Worm (Caenorhabditis elegans) whole organism, L4 larva: ENCODE results near the gene lys-10.

ENCODE experiments used
- D1046.2 ChIP-seq: fragments of 200-800 bp; sonication (Bioruptor generic); IDR thresholded peaks from 2 replicates; pipeline ENCODE4 v1.3.6; 2022; ENCODE audit warnings: missing genetic modification characterization, missing compliant biosample characterization
- F44E2.7 ChIP-seq: fragments of 200-800 bp; sonication (Bioruptor generic); IDR thresholded peaks from 2 replicates; pipeline ENCODE4 v2.1.2; 2022; ENCODE audit warnings: missing genetic modification characterization, missing compliant biosample characterization
- R02D3.7 ChIP-seq: fragments of 150-350 bp; sonication (generic microtip); optimal IDR thresholded peaks from 3 replicates; lab custom pipeline; 2014; ENCODE audit warnings: missing biosample characterization, missing genetic modification characterization
- T26A8.4 ChIP-seq: fragments of 200-800 bp; sonication (Bioruptor generic); IDR thresholded peaks from 2 replicates; pipeline ENCODE4 v1.3.6; 2022; ENCODE audit warnings: missing genetic modification characterization, missing compliant biosample characterization
- Y75B8A.6 ChIP-seq: fragments of 200-800 bp; sonication (Bioruptor generic); IDR thresholded peaks from 2 replicates; pipeline ENCODE4 v1.3.6; 2022; ENCODE audit warnings: missing genetic modification reagents, missing genetic modification characterization, missing compliant biosample characterization
- ZK337.2 ChIP-seq: fragments of 200-800 bp; sonication (Bioruptor generic); IDR thresholded peaks from 2 replicates; pipeline ENCODE4 v1.3.6; 2022; ENCODE audit warnings: missing genetic modification reagents, missing genetic modification characterization, missing compliant biosample characterization
- ZK546.5 ChIP-seq, 2 experiments: sonication (generic microtip); optimal IDR thresholded peaks; 2 replicates each; lab custom pipeline; 2017; ENCODE audit warnings: missing biosample characterization in 2 of 2, missing genetic modification characterization in 2 of 2
- aha-1 ChIP-seq: fragments of 150-350 bp; peaks from one replicate; lab custom pipeline; 2014; ENCODE audit warnings: missing biosample characterization, missing genetic modification characterization
- aly-2 ChIP-seq: sonication (generic microtip); optimal IDR thresholded peaks from 2 replicates; lab custom pipeline; 2018; ENCODE audit warnings: missing biosample characterization, missing genetic modification characterization
- attf-4 ChIP-seq: sonication (generic microtip); optimal IDR thresholded peaks from 3 replicates; lab custom pipeline; 2017; ENCODE audit warnings: missing biosample characterization, missing genetic modification characterization
- ceh-28 ChIP-seq: fragments of 150-350 bp; optimal IDR thresholded peaks from 2 replicates; lab custom pipeline; 2014; ENCODE audit warnings: missing biosample characterization, missing genetic modification reagents, missing genetic modification characterization
- ceh-44 ChIP-seq: fragments of 200-800 bp; sonication (Bioruptor generic); IDR thresholded peaks from 2 replicates; pipeline ENCODE4 v1.3.6; 2022; ENCODE audit warnings: missing genetic modification reagents, missing genetic modification characterization, missing compliant biosample characterization
- ces-1 ChIP-seq: fragments of 150-350 bp; sonication (generic microtip); optimal IDR thresholded peaks from 4 replicates; lab custom pipeline; 2014; ENCODE audit warnings: missing biosample characterization, missing genetic modification reagents, missing genetic modification characterization
- cey-2 ChIP-seq: sonication (generic microtip); optimal IDR thresholded peaks from 3 replicates; lab custom pipeline; 2017; ENCODE audit warnings: missing genetic modification characterization, mild to moderate bottlenecking, missing compliant biosample characterization, antibody characterized with exemption, borderline replicate concordance; ENCODE audit not compliant: insufficient read depth
- daf-16 ChIP-seq, 3 experiments: sonication (generic microtip); optimal IDR thresholded peaks; 2 replicates each; lab custom pipeline; 2016 to 2017; ENCODE audit warnings: missing genetic modification characterization in 3 of 3, missing genetic modification reagents in 3 of 3, mild to moderate bottlenecking in 2 of 3, missing compliant biosample characterization in 2 of 3, missing biosample characterization in 1 of 3, moderate library complexity in 1 of 3
- daf-19 ChIP-seq: fragments of 200-800 bp; sonication (Bioruptor generic); conservative IDR thresholded peaks from 2 replicates; pipeline ENCODE4 v1.3.6; 2022; ENCODE audit warnings: missing genetic modification characterization, missing compliant biosample characterization
- dmd-6 ChIP-seq: fragments of 200-800 bp; sonication (Bioruptor generic); IDR thresholded peaks from 2 replicates; pipeline ENCODE4 v1.3.6; 2022; ENCODE audit warnings: missing genetic modification reagents, missing genetic modification characterization, missing compliant biosample characterization
- dmd-8 ChIP-seq: fragments of 200-800 bp; sonication (Bioruptor generic); IDR thresholded peaks from 2 replicates; pipeline ENCODE4 v1.3.6; 2022; ENCODE audit warnings: missing genetic modification characterization, missing compliant biosample characterization
- dmd-9 ChIP-seq: fragments of 200-800 bp; sonication (Bioruptor generic); IDR thresholded peaks from 2 replicates; pipeline ENCODE4 v1.3.6; 2022; ENCODE audit warnings: missing genetic modification reagents, missing genetic modification characterization, missing compliant biosample characterization
- dpl-1 ChIP-seq: fragments of 150-350 bp; optimal IDR thresholded peaks from 2 replicates; lab custom pipeline; 2014; ENCODE audit warnings: missing biosample characterization, missing genetic modification reagents, missing genetic modification characterization
- duxl-1 ChIP-seq: sonication (generic microtip); optimal IDR thresholded peaks from 2 replicates; lab custom pipeline; 2016; ENCODE audit warnings: mild to moderate bottlenecking, missing genetic modification characterization, moderate library complexity, missing compliant biosample characterization; ENCODE audit not compliant: poor library complexity
- dve-1 ChIP-seq: sonication (generic microtip); optimal IDR thresholded peaks from 2 replicates; lab custom pipeline; 2017; ENCODE audit warnings: antibody characterized with exemption, mild to moderate bottlenecking, missing genetic modification characterization, missing compliant biosample characterization; ENCODE audit not compliant: insufficient read depth
- egl-27 ChIP-seq: sonication (generic microtip); optimal IDR thresholded peaks from 3 replicates; lab custom pipeline; 2017; ENCODE audit warnings: missing biosample characterization, missing genetic modification reagents, missing genetic modification characterization
- hlh-30 ChIP-seq: sonication (generic microtip); optimal IDR thresholded peaks from 2 replicates; lab custom pipeline; 2017; ENCODE audit warnings: antibody characterized with exemption, mild to moderate bottlenecking, missing genetic modification characterization, missing compliant biosample characterization; ENCODE audit not compliant: insufficient read depth
- lin-29 ChIP-seq: fragments of 200-800 bp; sonication (Bioruptor generic); IDR thresholded peaks from 2 replicates; pipeline ENCODE4 v1.3.6; 2022; ENCODE audit warnings: missing genetic modification reagents, missing genetic modification characterization, missing compliant biosample characterization
- lir-3 ChIP-seq: sonication (generic microtip); optimal IDR thresholded peaks from 2 replicates; lab custom pipeline; 2016; ENCODE audit warnings: mild to moderate bottlenecking, missing genetic modification characterization, missing compliant biosample characterization
- lsy-2 ChIP-seq, 2 experiments: fragments of 150-350 bp in 1 of 2; sonication (generic microtip) in 1 of 2; optimal IDR thresholded peaks; 2 replicates each; lab custom pipeline; 2014 to 2017; ENCODE audit warnings: missing biosample characterization in 2 of 2, missing genetic modification characterization in 2 of 2
- madf-9 ChIP-seq: fragments of 200-800 bp; sonication (Bioruptor generic); conservative IDR thresholded peaks from 2 replicates; pipeline ENCODE4 v1.3.6; 2022; ENCODE audit warnings: missing genetic modification reagents, missing genetic modification characterization, missing compliant biosample characterization
- mdt-29 ChIP-seq: fragments of 200-800 bp; sonication (Bioruptor generic); IDR thresholded peaks from 2 replicates; pipeline ENCODE4 v1.3.6; 2022; ENCODE audit warnings: missing genetic modification reagents, missing genetic modification characterization, missing compliant biosample characterization
- mep-1 ChIP-seq: fragments of 150-350 bp; sonication (generic microtip); optimal IDR thresholded peaks from 3 replicates; lab custom pipeline; 2014; ENCODE audit warnings: missing biosample characterization, missing genetic modification characterization
- mxl-3 ChIP-seq: fragments of 200-800 bp; sonication (Bioruptor generic); optimal IDR thresholded peaks from 2 replicates; lab custom pipeline; 2018; ENCODE audit warnings: mild to moderate bottlenecking, missing genetic modification characterization, missing compliant biosample characterization
- nhr-28 ChIP-seq: fragments of 150-350 bp; optimal IDR thresholded peaks from 2 replicates; lab custom pipeline; 2014; ENCODE audit warnings: missing biosample characterization, missing genetic modification characterization
- nhr-41 ChIP-seq: fragments of 200-800 bp; sonication (Bioruptor generic); IDR thresholded peaks from 2 replicates; pipeline ENCODE4 v1.3.6; 2022; ENCODE audit warnings: missing genetic modification reagents, missing genetic modification characterization, missing compliant biosample characterization
- spr-1 ChIP-seq: sonication (generic microtip); optimal IDR thresholded peaks from 2 replicates; lab custom pipeline; 2016; ENCODE audit warnings: mild to moderate bottlenecking, missing genetic modification characterization, missing compliant biosample characterization
- zfp-2 ChIP-seq: sonication (generic microtip); optimal IDR thresholded peaks from 2 replicates; lab custom pipeline; 2016; ENCODE audit warnings: mild to moderate bottlenecking, missing genetic modification characterization, missing compliant biosample characterization
- zfp-3 ChIP-seq: fragments of 200-800 bp; sonication (Bioruptor generic); conservative IDR thresholded peaks from 2 replicates; pipeline ENCODE4 v1.3.6; 2022; ENCODE audit warnings: missing genetic modification reagents, missing genetic modification characterization, missing compliant biosample characterization
- ztf-7 ChIP-seq: fragments of 150-350 bp; optimal IDR thresholded peaks from 2 replicates; lab custom pipeline; 2014; ENCODE audit warnings: missing biosample characterization, missing genetic modification characterization

lys-10 gene

ce11 chrIV:8289580-8290323 is 42.9 kb upstream of the lys-10 start, which contains the start of gene daf-31 (continued):
- TF ChIP-seq spr-1 (no peak), cey-2 (tag; lab: Kevin White, UChicago) (no peak), dmd-9 (no peak), zfp-2 (tag; lab: Kevin White, UChicago) (no peak)

ce11 chrIV:8291232-8291631 is 41.4 kb upstream of the lys-10 start, which contains the start of gene K07H8.2:
Gene K07H8.2, plus strand, starts transcription at chrIV:8291532.
- no peak for TF ChIP-seq daf-16 (GFP tag; optimal IDR thresholded peaks at IDR 0.05; lab: Kevin White, UChicago)
- TF ChIP-seq daf-16 (tag; optimal IDR thresholded peaks at IDR 0.05; lab: Kevin White, UChicago): no peak
- TF ChIP-seq madf-9 (GFP tag; lab: Robert Waterston, UW): no peak
- no peak for TF ChIP-seq ces-1 (GFP tag; lab: Kevin White, UChicago)
- TF ChIP-seq spr-1: no peak
- TF ChIP-seq T26A8.4 (GFP tag; lab: Robert Waterston, UW): no peak
- TF ChIP-seq aha-1 (tag; lab: Kevin White, UChicago): no peak
- no peak for TF ChIP-seq ZK546.5 (tag; optimal IDR thresholded peaks at IDR 0.05; lab: Kevin White, UChicago)
- no peak for TF ChIP-seq duxl-1
- no peak for TF ChIP-seq nhr-41 (GFP tag; lab: Robert Waterston, UW)
- TF ChIP-seq Y75B8A.6: no peak
- TF ChIP-seq ztf-7 (tag; lab: Kevin White, UChicago): no peak
- TF ChIP-seq dve-1 (tag; lab: Kevin White, UChicago): no peak
- TF ChIP-seq mxl-3: no peak
- no peak for TF ChIP-seq zfp-2 (tag; lab: Kevin White, UChicago)
- TF ChIP-seq hlh-30 (tag; lab: Kevin White, UChicago): no peak
- no peak for TF ChIP-seq mdt-29 (GFP tag; lab: Robert Waterston, UW)
- no peak for TF ChIP-seq dmd-9
- TF ChIP-seq egl-27 (tag; lab: Kevin White, UChicago): no peak

- TF ChIP-seq D1046.2 (no peak), ZK337.2 (GFP tag; lab: Robert Waterston, UW) (no peak), zfp-3 (GFP tag; lab: Robert Waterston, UW) (0 out of 2 replicates have a peak, but pooled peaks have one; percentile 62)
Measured at ce11 chrIV:8294650-8295049, 38.0 kb upstream of the lys-10 start, which contains the start of gene tbce-1. Gene tbce-1, plus strand, starts transcription at chrIV:8294690.

- TF ChIP-seq dmd-8 (GFP tag; lab: Robert Waterston, UW) (no peak), spr-1 (no peak), ZK337.2 (GFP tag; lab: Robert Waterston, UW) (no peak), ceh-44 (GFP tag; lab: Robert Waterston, UW) (no peak), lin-29 (GFP tag; lab: Robert Waterston, UW) (no peak), aly-2 (tag; lab: Kevin White, UChicago) (no peak), dpl-1 (GFP tag; lab: Kevin White, UChicago) (no peak), mep-1 (tag; lab: Kevin White, UChicago) (no peak), nhr-41 (GFP tag; lab: Robert Waterston, UW) (no peak), R02D3.7 (tag; lab: Kevin White, UChicago) (no peak), lsy-2 (tag; optimal IDR thresholded peaks at IDR 0.05; lab: Kevin White, UChicago) (no peak), F44E2.7 (GFP tag; lab: Robert Waterston, UW) (no peak), dmd-6 (GFP tag; lab: Robert Waterston, UW) (no peak), lir-3 (no peak), attf-4 (tag; lab: Kevin White, UChicago) (no peak), mdt-29 (GFP tag; lab: Robert Waterston, UW) (no peak), daf-19 (no peak), ceh-28 (no peak), nhr-28 (tag; lab: Kevin White, UChicago) (no peak), duxl-1 (no peak)
- TF ChIP-seq, all 104 proteins: peak for 0
Measured at ce11 chrIV:8297192-8297591, 35.4 kb upstream of the lys-10 start, which contains the start of gene nprl-3. Gene nprl-3, plus strand, starts transcription at chrIV:8297492.
